Worm (Caenorhabditis elegans) whole organism, young adult: ENCODE results near the gene mif-1.

Experiments
- B0336.3 ChIP-seq: fragments of 200-800 bp; sonication (Bioruptor generic); IDR thresholded peaks from 2 replicates; pipeline ENCODE4 v1.3.6; 2022; ENCODE audit warnings: missing genetic modification characterization, missing compliant biosample characterization
- D2030.7 ChIP-seq: fragments of 200-800 bp; sonication (Bioruptor generic); IDR thresholded peaks from 2 replicates; pipeline ENCODE4 v1.3.6; 2022; ENCODE audit warnings: missing genetic modification reagents, missing genetic modification characterization, missing compliant biosample characterization
- F23B12.7 ChIP-seq: sonication (generic microtip); optimal IDR thresholded peaks from 2 replicates; lab custom pipeline; 2017; ENCODE audit warnings: missing genetic modification characterization, mild to moderate bottlenecking, missing compliant biosample characterization, antibody characterized with exemption, moderate library complexity; ENCODE audit not compliant: insufficient read depth
- Y53G8AR.9 ChIP-seq: fragments of 200-800 bp; sonication (Bioruptor generic); conservative IDR thresholded peaks from 2 replicates; pipeline ENCODE4 v1.3.6; 2022; ENCODE audit warnings: missing genetic modification reagents, missing genetic modification characterization, missing compliant biosample characterization
- Y56A3A.18 ChIP-seq: fragments of 200-800 bp; sonication (Bioruptor generic); IDR thresholded peaks from 2 replicates; pipeline ENCODE4 v1.3.6; 2022; ENCODE audit warnings: missing genetic modification reagents, missing genetic modification characterization, missing compliant biosample characterization
- aptf-3 ChIP-seq: fragments of 200-800 bp; sonication (Bioruptor generic); IDR thresholded peaks from 2 replicates; pipeline ENCODE4 v1.3.6; 2022; ENCODE audit warnings: missing genetic modification characterization, missing compliant biosample characterization
- atf-7 ChIP-seq: sonication (generic microtip); optimal IDR thresholded peaks from 2 replicates; lab custom pipeline; 2017; ENCODE audit warnings: mild to moderate bottlenecking, missing genetic modification characterization, missing compliant biosample characterization
- attf-3 ChIP-seq: fragments of 200-800 bp; sonication (Bioruptor generic); conservative IDR thresholded peaks from 2 replicates; pipeline ENCODE4 v1.3.6; 2022; ENCODE audit warnings: missing genetic modification reagents, missing genetic modification characterization, missing compliant biosample characterization
- attf-5 ChIP-seq: fragments of 200-800 bp; sonication (Bioruptor generic); optimal IDR thresholded peaks from 2 replicates; lab custom pipeline; 2018; ENCODE audit warnings: mild to moderate bottlenecking, missing genetic modification characterization, missing compliant biosample characterization
- ceh-58 ChIP-seq: fragments of 200-800 bp; sonication (Bioruptor generic); IDR thresholded peaks from 2 replicates; pipeline ENCODE4 v1.3.6; 2022; ENCODE audit warnings: missing genetic modification characterization, missing compliant biosample characterization
- dox-1 ChIP-seq: fragments of 200-800 bp; sonication (Bioruptor generic); IDR thresholded peaks from 2 replicates; pipeline ENCODE4 v1.3.6; 2022; ENCODE audit warnings: missing genetic modification reagents, missing genetic modification characterization, missing compliant biosample characterization
- egrh-3 ChIP-seq: fragments of 200-800 bp; sonication (Bioruptor generic); IDR thresholded peaks from 2 replicates; pipeline ENCODE4 v1.3.6; 2022; ENCODE audit warnings: missing genetic modification reagents, missing genetic modification characterization, missing compliant biosample characterization
- ekl-4 ChIP-seq: fragments of 200-800 bp; sonication (Bioruptor generic); IDR thresholded peaks from 2 replicates; pipeline ENCODE4 v1.3.6; 2022; ENCODE audit warnings: missing genetic modification reagents, missing genetic modification characterization, missing compliant biosample characterization
- ets-4 ChIP-seq: fragments of 200-800 bp; sonication (Bioruptor generic); optimal IDR thresholded peaks from 2 replicates; lab custom pipeline; 2018; ENCODE audit warnings: mild to moderate bottlenecking, missing genetic modification characterization, missing compliant biosample characterization
- fkh-3 ChIP-seq: sonication (generic microtip); optimal IDR thresholded peaks from 2 replicates; lab custom pipeline; 2016; ENCODE audit warnings: mild to moderate bottlenecking, missing genetic modification characterization, missing compliant biosample characterization
- gei-17 ChIP-seq: fragments of 200-800 bp; sonication (Bioruptor generic); optimal IDR thresholded peaks from 2 replicates; lab custom pipeline; 2018; ENCODE audit warnings: mild to moderate bottlenecking, missing genetic modification characterization, missing compliant biosample characterization
- hmg-1.2 ChIP-seq: fragments of 200-800 bp; sonication (Bioruptor generic); IDR thresholded peaks from 2 replicates; pipeline ENCODE4 v1.3.6; 2022; ENCODE audit warnings: missing genetic modification reagents, missing genetic modification characterization, missing compliant biosample characterization
- let-607 ChIP-seq, 2 experiments: fragments of 200-800 bp in 1 of 2; sonication (Bioruptor generic) in 1 of 2; sonication (generic microtip) in 1 of 2; optimal IDR thresholded peaks; 2 replicates each; lab custom pipeline; 2016 to 2018; ENCODE audit warnings: mild to moderate bottlenecking in 2 of 2, missing compliant biosample characterization in 2 of 2, missing genetic modification characterization in 2 of 2, moderate library complexity in 2 of 2, missing genotype in 1 of 2
- madf-6 ChIP-seq: fragments of 200-800 bp; sonication (Bioruptor generic); IDR thresholded peaks from 2 replicates; pipeline ENCODE4 v1.3.6; 2022; ENCODE audit warnings: missing genetic modification reagents, missing genetic modification characterization, missing compliant biosample characterization
- mel-28 ChIP-seq: sonication (generic microtip); optimal IDR thresholded peaks from 2 replicates; lab custom pipeline; 2016; ENCODE audit warnings: borderline replicate concordance, mild to moderate bottlenecking, missing genetic modification characterization, missing compliant biosample characterization
- nfya-1 ChIP-seq: sonication (generic microtip); optimal IDR thresholded peaks from 2 replicates; lab custom pipeline; 2017; ENCODE audit warnings: antibody characterized with exemption, missing compliant biosample characterization, missing genetic modification characterization, borderline replicate concordance; ENCODE audit not compliant: insufficient read depth
- nfyb-1 ChIP-seq: fragments of 200-800 bp; sonication (Bioruptor generic); IDR thresholded peaks from 2 replicates; pipeline ENCODE4 v1.3.6; 2022; ENCODE audit warnings: missing genetic modification reagents, missing genetic modification characterization, missing compliant biosample characterization
- nhr-120 ChIP-seq: fragments of 200-800 bp; sonication (Bioruptor generic); IDR thresholded peaks from 2 replicates; pipeline ENCODE4 v1.3.6; 2022; ENCODE audit warnings: missing genetic modification characterization, missing compliant biosample characterization
- nhr-179 ChIP-seq: sonication (generic microtip); optimal IDR thresholded peaks from 2 replicates; lab custom pipeline; 2016; ENCODE audit warnings: mild to moderate bottlenecking, missing genetic modification characterization, missing compliant biosample characterization
- nhr-80 ChIP-seq: sonication (generic microtip); optimal IDR thresholded peaks from 2 replicates; lab custom pipeline; 2016; ENCODE audit warnings: missing genetic modification characterization, missing compliant biosample characterization
- nhr-90 ChIP-seq: sonication (generic microtip); optimal IDR thresholded peaks from 2 replicates; lab custom pipeline; 2016; ENCODE audit warnings: missing genotype, mild to moderate bottlenecking, missing genetic modification characterization, missing compliant biosample characterization
- rpc-1 ChIP-seq, 2 experiments: fragments of 150-350 bp in 1 of 2; sonication (generic microtip) in 1 of 2; optimal IDR thresholded peaks; 2 replicates each; lab custom pipeline; 2014 to 2018; ENCODE audit warnings: missing biosample characterization in 1 of 2, missing genetic modification characterization in 1 of 2, missing genetic modification reagents in 1 of 2, missing genotype in 1 of 2
- sea-2 ChIP-seq: fragments of 200-800 bp; sonication (Bioruptor generic); IDR thresholded peaks from 2 replicates; pipeline ENCODE4 v1.3.6; 2022; ENCODE audit warnings: missing genetic modification characterization, missing compliant biosample characterization
- snpc-3.4 ChIP-seq: sonication (generic microtip); optimal IDR thresholded peaks from 2 replicates; lab custom pipeline; 2017; ENCODE audit warnings: missing genetic modification characterization, mild to moderate bottlenecking, missing compliant biosample characterization, antibody characterized with exemption, moderate library complexity, missing genotype, missing genetic modification reagents
- tbp1 ChIP-seq: fragments of 200-800 bp; sonication (Bioruptor generic); optimal IDR thresholded peaks from 2 replicates; lab custom pipeline; 2018; ENCODE audit warnings: mild to moderate bottlenecking, missing genetic modification characterization, missing compliant biosample characterization
- unc-130 ChIP-seq: sonication (generic microtip); optimal IDR thresholded peaks from 2 replicates; lab custom pipeline; 2016; ENCODE audit warnings: missing genetic modification reagents, missing genetic modification characterization, missing compliant biosample characterization
- unc-62 ChIP-seq: fragments of 150-350 bp; optimal IDR thresholded peaks from 2 replicates; lab custom pipeline; 2014; ENCODE audit warnings: missing biosample characterization, missing genetic modification reagents, missing genetic modification characterization
- zfh-2 ChIP-seq: fragments of 200-800 bp; sonication (Bioruptor generic); conservative IDR thresholded peaks from 2 replicates; pipeline ENCODE4 v1.3.6; 2022; ENCODE audit warnings: missing genetic modification reagents, missing genetic modification characterization, missing compliant biosample characterization
- zim-3 ChIP-seq: sonication (generic microtip); optimal IDR thresholded peaks from 2 replicates; lab custom pipeline; 2017; ENCODE audit warnings: mild to moderate bottlenecking, missing genetic modification characterization, moderate library complexity, missing compliant biosample characterization
- ztf-18 ChIP-seq: sonication (generic microtip); optimal IDR thresholded peaks from 2 replicates; lab custom pipeline; 2016; ENCODE audit warnings: missing genotype, mild to moderate bottlenecking, missing genetic modification characterization, missing compliant biosample characterization
- ztf-25 ChIP-seq: fragments of 200-800 bp; sonication (Bioruptor generic); IDR thresholded peaks from 2 replicates; pipeline ENCODE4 v1.3.6; 2022; ENCODE audit warnings: missing genetic modification reagents, missing genetic modification characterization, missing compliant biosample characterization
- ztf-6 ChIP-seq: fragments of 200-800 bp; sonication (Bioruptor generic); IDR thresholded peaks from 2 replicates; pipeline ENCODE4 v1.3.6; 2022; ENCODE audit warnings: missing genetic modification reagents, missing genetic modification characterization, missing compliant biosample characterization

mif-1 gene

ce11 chrIII:11874242-11874641, 26.3 kb downstream of the mif-1 start:
- TF ChIP-seq gei-17 = no peak
- no peak for TF ChIP-seq tbp1
- TF ChIP-seq atf-7 = no peak
- 0 out of 2 replicates have a peak, but pooled peaks have one; percentile 25 for TF ChIP-seq ekl-4 (GFP tag; lab: Robert Waterston, UW)
- peak; percentile 81 for TF ChIP-seq zfh-2 (GFP tag; lab: Robert Waterston, UW)
- TF ChIP-seq nfya-1 = no peak
- TF ChIP-seq zim-3 (tag; lab: Kevin White, UChicago) = no peak
- TF ChIP-seq attf-3 = no peak
- TF ChIP-seq ztf-6 = no peak
- TF ChIP-seq egrh-3 (GFP tag; lab: Robert Waterston, UW) = peak; percentile 66
- no peak for TF ChIP-seq madf-6 (GFP tag; lab: Robert Waterston, UW)
- TF ChIP-seq, all 124 proteins: peak for 3

ce11 chrIII:11876130-11876529, 28.2 kb downstream of the mif-1 start:
- TF ChIP-seq zfh-2 (GFP tag; lab: Robert Waterston, UW) = 0 out of 2 replicates have a peak, but pooled peaks have one; percentile 23
- TF ChIP-seq nhr-90 = no peak

- no peak for TF ChIP-seq nhr-179 (tag; lab: Kevin White, UChicago)
- TF ChIP-seq B0336.3 (GFP tag; lab: Robert Waterston, UW) = no peak
- TF ChIP-seq fkh-3 = no peak
- peak; percentile 89 for TF ChIP-seq hmg-1.2
- peak; percentile 54 for TF ChIP-seq nhr-80 (tag; lab: Kevin White, UChicago)
- TF ChIP-seq mel-28 (tag; lab: Kevin White, UChicago) = no peak
- no peak for TF ChIP-seq F23B12.7 (tag; lab: Kevin White, UChicago)
- TF ChIP-seq dox-1 (GFP tag; lab: Robert Waterston, UW) = 0 out of 2 replicates have a peak, but pooled peaks have one; percentile 10
- peak in 1 of 2 experiments; percentile 23 for TF ChIP-seq let-607 (tag; optimal IDR thresholded peaks at IDR 0.05; lab: Kevin White, UChicago)
- TF ChIP-seq ztf-25 (GFP tag; lab: Robert Waterston, UW) = no peak
Observed at ce11 chrIII:11878751-11879150, 30.8 kb downstream of the mif-1 start, which contains the start of gene Y56A3A.6. Gene Y56A3A.6, minus strand, starts transcription at chrIII:11878803.

ce11 chrIII:11881549-11881948, 33.6 kb downstream of the mif-1 start:
- TF ChIP-seq nhr-80 (tag; lab: Kevin White, UChicago) = peak; percentile 86
- peak; percentile 14 for TF ChIP-seq attf-5
- peak; percentile 93 for TF ChIP-seq hmg-1.2
- no peak for TF ChIP-seq Y56A3A.18 (GFP tag; lab: Robert Waterston, UW)
- TF ChIP-seq nfyb-1 (GFP tag; lab: Robert Waterston, UW) = no peak
- TF ChIP-seq ets-4 (GFP tag; lab: Kevin White, UChicago) = peak; percentile 45
- TF ChIP-seq ztf-18 (tag; lab: Kevin White, UChicago) = no peak
- no peak for TF ChIP-seq gei-17
- TF ChIP-seq unc-62 (GFP tag; lab: Kevin White, UChicago) = peak; percentile 49

- peak; percentile 68; the same call in 1 of the 2 replicates for TF ChIP-seq egrh-3 (GFP tag; lab: Robert Waterston, UW)
Observed at ce11 chrIII:11883694-11884093, 35.7 kb downstream of the mif-1 start, which contains the start of gene fbxb-22. Gene fbxb-22, minus strand, starts transcription at chrIII:11883754.

- no peak for TF ChIP-seq snpc-3.4 (tag; lab: Kevin White, UChicago)
- TF ChIP-seq ztf-18 (tag; lab: Kevin White, UChicago) = no peak
- TF ChIP-seq rpc-1 (optimal IDR thresholded peaks at IDR 0.05; lab: Kevin White, UChicago) = no peak
- TF ChIP-seq rpc-1 (tag; optimal IDR thresholded peaks at IDR 0.05; lab: Kevin White, UChicago) = no peak
- no peak for TF ChIP-seq sea-2 (GFP tag; lab: Robert Waterston, UW)
- no peak for TF ChIP-seq D2030.7 (GFP tag; lab: Robert Waterston, UW)
- no peak for TF ChIP-seq Y53G8AR.9
- no peak for TF ChIP-seq let-607 (tag; optimal IDR thresholded peaks at IDR 0.05; lab: Kevin White, UChicago)
- no peak for TF ChIP-seq unc-130 (GFP tag; lab: Kevin White, UChicago)
- TF ChIP-seq aptf-3 (GFP tag; lab: Robert Waterston, UW) = no peak
- TF ChIP-seq ets-4 (GFP tag; lab: Kevin White, UChicago) = no peak
- TF ChIP-seq nhr-120 (GFP tag; lab: Robert Waterston, UW) = no peak
- TF ChIP-seq ceh-58 = no peak
Observed at ce11 chrIII:11891335-11891734, 43.4 kb downstream of the mif-1 start, which contains the start of gene faah-5. Gene faah-5, minus strand, starts transcription at chrIII:11891435.
